Fruit fly (Drosophila melanogaster): ENCODE measurements around the gene RpL36.

DNA sequence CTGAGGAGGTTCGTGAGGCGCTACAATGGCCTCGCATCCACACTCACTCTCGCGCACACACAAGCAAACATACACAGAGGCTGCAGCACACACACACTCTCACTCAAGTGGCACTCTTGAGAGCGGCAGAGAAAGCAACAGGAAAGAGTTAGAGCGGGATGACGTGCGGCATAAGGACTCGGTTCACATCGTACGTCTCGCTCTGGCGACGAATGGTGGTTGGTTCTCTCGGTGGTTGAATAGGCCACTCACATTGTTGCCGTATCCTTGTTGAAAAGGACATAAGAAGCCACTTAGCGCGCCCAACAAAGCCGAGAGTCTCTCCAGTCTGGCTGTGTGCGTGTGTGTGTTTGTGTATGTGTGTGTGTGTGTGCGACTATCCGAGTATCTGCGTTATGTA is 38.8 kb downstream of the RpL36 start:
- no peak for TF ChIP-seq CG8478 (optimal IDR thresholded peaks at IDR 0.05)
- no peak for TF ChIP-seq CTCF (optimal IDR thresholded peaks at IDR 0.05)
